Fruit fly (Drosophila melanogaster) whole organism, wandering third instar larva: Measurements from ENCODE around the gene CG32376.

Source experiments
- Hnf4 ChIP-seq: fragments of 200-800 bp; sonication (Bioruptor generic); optimal IDR thresholded peaks from 2 replicates; lab custom pipeline; 2016; ENCODE audit warnings: missing biosample characterization, mild to moderate bottlenecking, missing genetic modification characterization
- Myc ChIP-seq: fragments of >200 bp; optimal IDR thresholded peaks from 2 replicates; lab custom pipeline; 2017
- Sp1 ChIP-seq: fragments of 200-800 bp; sonication (Bioruptor generic); optimal IDR thresholded peaks from 3 replicates; lab custom pipeline; 2019; ENCODE audit warnings: missing biosample characterization, mild to moderate bottlenecking, missing genetic modification characterization, moderate library complexity
- dl ChIP-seq, 2 experiments: fragments of 175-275, 200-275 bp in 1 of 2; fragments of 200-275 bp in 1 of 2; sonication (Bioruptor generic); optimal IDR thresholded peaks; lab custom pipeline; 2018; ENCODE audit warnings: mild to moderate bottlenecking in 2 of 2, missing biosample characterization in 2 of 2, missing genetic modification characterization in 2 of 2, moderate library complexity in 2 of 2; ENCODE audit not compliant: partially characterized antibody in 2 of 2, insufficient read depth in 1 of 2
- ey ChIP-seq: fragments of 200-800 bp; sonication (Bioruptor generic); optimal IDR thresholded peaks from 2 replicates; lab custom pipeline; 2016; ENCODE audit warnings: missing biosample characterization, missing genetic modification characterization
- fru ChIP-seq: fragments of 200-800 bp; sonication (Bioruptor generic); optimal IDR thresholded peaks from 3 replicates; lab custom pipeline; 2016; ENCODE audit warnings: missing biosample characterization, mild to moderate bottlenecking, missing genetic modification characterization
- lola ChIP-seq: fragments of >200 bp; optimal IDR thresholded peaks from 2 replicates; lab custom pipeline; 2017; ENCODE audit warnings: missing biosample characterization, missing genetic modification characterization
- pan ChIP-seq: fragments of >200 bp; optimal IDR thresholded peaks from 2 replicates; lab custom pipeline; 2017
- psq ChIP-seq: fragments of 200-800 bp; sonication (Bioruptor generic); optimal IDR thresholded peaks from 3 replicates; lab custom pipeline; 2017; ENCODE audit warnings: missing biosample characterization, mild to moderate bottlenecking, missing genetic modification characterization, moderate library complexity
- sage ChIP-seq: fragments of 200-800 bp; sonication (Bioruptor generic); optimal IDR thresholded peaks from 2 replicates; lab custom pipeline; 2016; ENCODE audit warnings: missing biosample characterization, mild to moderate bottlenecking, missing genetic modification characterization
- usp ChIP-seq: fragments of >200 bp; optimal IDR thresholded peaks from 2 replicates; lab custom pipeline; 2017; ENCODE audit warnings: missing biosample characterization, missing genetic modification characterization

DNA sequence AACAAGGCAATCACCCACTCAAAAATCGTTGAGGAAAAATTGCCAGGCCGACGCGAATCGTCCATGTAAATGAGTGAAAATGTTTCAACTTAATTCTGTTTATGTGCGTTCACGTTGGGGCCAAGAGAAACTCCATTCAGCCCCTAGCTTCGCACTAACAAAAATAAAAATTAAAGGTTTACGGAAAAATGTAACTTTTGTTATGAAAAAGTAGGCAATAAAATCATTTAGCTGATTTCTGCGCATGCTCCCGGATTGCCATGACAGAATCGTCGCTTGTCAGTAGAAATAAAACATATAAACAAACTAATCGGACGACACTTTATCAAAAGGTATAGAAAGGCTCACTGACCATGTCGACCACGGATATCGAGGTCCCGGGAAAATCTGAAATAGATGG, 40.9 kb upstream of the CG32376 start, which contains the start of gene mmm:
- no peak for TF ChIP-seq ey (GFP tag; lab: Kevin White, UChicago)
- TF ChIP-seq dl (GFP tag; optimal IDR thresholded peaks at IDR 0.05; lab: Kevin White, UChicago; ENCODE audit: insufficient read depth in 1 of 2, partially characterized antibody in 2 of 2), result no peak
- no peak for TF ChIP-seq Myc (lab: Kevin White, UChicago)
- TF ChIP-seq usp, result no peak
- TF ChIP-seq lola, result no peak
- no peak for TF ChIP-seq Hnf4 (GFP tag; lab: Kevin White, UChicago)
- TF ChIP-seq sage (GFP tag; lab: Kevin White, UChicago), result no peak
- no peak for TF ChIP-seq pan (lab: Kevin White, UChicago)
- TF ChIP-seq Sp1, result no peak
- TF ChIP-seq psq, result no peak
- TF ChIP-seq fru (GFP tag; lab: Kevin White, UChicago), result no peak
